Worm (Caenorhabditis elegans) whole organism, L1 larva: Measurements from ENCODE around the gene egas-3.

Experiments
- C04F5.9 ChIP-seq: sonication (generic microtip); optimal IDR thresholded peaks from 2 replicates; lab custom pipeline; 2016; ENCODE audit warnings: missing genetic modification characterization, missing compliant biosample characterization
- C34B4.2 ChIP-seq: sonication (generic microtip); optimal IDR thresholded peaks from 2 replicates; lab custom pipeline; 2017; ENCODE audit warnings: mild to moderate bottlenecking, missing genetic modification characterization, missing compliant biosample characterization
- F16B12.6 ChIP-seq: fragments of 150-350 bp; optimal IDR thresholded peaks from 2 replicates; lab custom pipeline; 2014; ENCODE audit warnings: missing biosample characterization, missing genetic modification characterization
- Y116A8C.19 ChIP-seq: sonication (generic microtip); optimal IDR thresholded peaks from 2 replicates; lab custom pipeline; 2016; ENCODE audit warnings: missing compliant biosample characterization, missing genetic modification characterization, borderline replicate concordance
- aha-1 ChIP-seq: fragments of 150-350 bp; optimal IDR thresholded peaks from 2 replicates; lab custom pipeline; 2014; ENCODE audit warnings: missing biosample characterization, missing genetic modification characterization
- alr-1 ChIP-seq: fragments of 200-800 bp; sonication (Bioruptor generic); optimal IDR thresholded peaks from 2 replicates; lab custom pipeline; 2018; ENCODE audit warnings: borderline replicate concordance, mild to moderate bottlenecking, missing genetic modification characterization, missing compliant biosample characterization
- ama-1 ChIP-seq: fragments of 150-350 bp; optimal IDR thresholded peaks from 2 replicates; lab custom pipeline; 2014
- blmp-1 ChIP-seq: fragments of 150-350 bp; optimal IDR thresholded peaks from 2 replicates; lab custom pipeline; 2014; ENCODE audit warnings: missing biosample characterization, missing genetic modification characterization
- ceh-8 ChIP-seq: fragments of 200-800 bp; sonication (Bioruptor generic); optimal IDR thresholded peaks from 2 replicates; lab custom pipeline; 2018; ENCODE audit warnings: mild to moderate bottlenecking, missing genetic modification characterization, moderate library complexity, missing compliant biosample characterization
- ceh-88 ChIP-seq: fragments of 200-800 bp; sonication (Bioruptor generic); IDR thresholded peaks from 2 replicates; pipeline ENCODE4 v1.3.6; 2022; ENCODE audit warnings: missing genetic modification characterization, missing compliant biosample characterization
- dsc-1 ChIP-seq: sonication (generic microtip); optimal IDR thresholded peaks from 2 replicates; lab custom pipeline; 2016; ENCODE audit warnings: mild to moderate bottlenecking, missing genetic modification characterization, missing compliant biosample characterization
- egl-27 ChIP-seq, 2 experiments: fragments of 150-350 bp in 1 of 2; sonication (generic microtip); optimal IDR thresholded peaks; 3 replicates each; lab custom pipeline; 2017 to 2018; ENCODE audit warnings: missing biosample characterization in 2 of 2, missing genetic modification characterization in 2 of 2, missing genetic modification reagents in 2 of 2
- elt-2 ChIP-seq: sonication (generic microtip); optimal IDR thresholded peaks from 2 replicates; lab custom pipeline; 2016; ENCODE audit warnings: missing genetic modification characterization, mild to moderate bottlenecking, inconsistent platforms, missing compliant biosample characterization, missing genetic modification reagents
- elt-3 ChIP-seq, 6 experiments: fragments of 150-350 bp in 1 of 6; sonication (generic microtip); optimal IDR thresholded peaks; 2 replicates each; lab custom pipeline; 2017 to 2018; ENCODE audit warnings: missing biosample characterization in 6 of 6, missing genetic modification characterization in 6 of 6, inconsistent platforms in 1 of 6
- fkh-10 ChIP-seq: sonication (generic microtip); optimal IDR thresholded peaks from 2 replicates; lab custom pipeline; 2017; ENCODE audit warnings: missing biosample characterization, missing genetic modification reagents, missing genetic modification characterization
- fkh-4 ChIP-seq: sonication (generic microtip); optimal IDR thresholded peaks from 2 replicates; lab custom pipeline; 2016; ENCODE audit warnings: missing compliant biosample characterization, missing genetic modification characterization, borderline replicate concordance
- fkh-8 ChIP-seq: sonication (generic microtip); optimal IDR thresholded peaks from 2 replicates; lab custom pipeline; 2016; ENCODE audit warnings: mild to moderate bottlenecking, missing genetic modification characterization, missing compliant biosample characterization
- hlh-17 ChIP-seq: fragments of 200-800 bp; sonication (Bioruptor generic); optimal IDR thresholded peaks from 2 replicates; lab custom pipeline; 2018; ENCODE audit warnings: missing genetic modification characterization, mild to moderate bottlenecking, missing compliant biosample characterization, moderate library complexity, borderline replicate concordance
- hlh-4 ChIP-seq: sonication (generic microtip); optimal IDR thresholded peaks from 2 replicates; lab custom pipeline; 2016; ENCODE audit warnings: mild to moderate bottlenecking, missing genetic modification characterization, missing compliant biosample characterization
- isw-1 ChIP-seq: fragments of 200-800 bp; sonication (Bioruptor generic); IDR thresholded peaks from 2 replicates; pipeline ENCODE4 v1.3.6; 2022; ENCODE audit warnings: missing genetic modification characterization, missing compliant biosample characterization
- jun-1 ChIP-seq: fragments of 150-350 bp; optimal IDR thresholded peaks from 2 replicates; lab custom pipeline; 2014; ENCODE audit warnings: missing biosample characterization, missing genetic modification reagents, missing genetic modification characterization
- lin-13 ChIP-seq: fragments of 150-350 bp; optimal IDR thresholded peaks from 2 replicates; lab custom pipeline; 2014; ENCODE audit warnings: missing biosample characterization, missing genetic modification reagents, missing genetic modification characterization
- lin-14 ChIP-seq: fragments of 200-800 bp; sonication (Bioruptor generic); optimal IDR thresholded peaks from 2 replicates; lab custom pipeline; 2018; ENCODE audit warnings: mild to moderate bottlenecking, missing genetic modification characterization, moderate library complexity, missing compliant biosample characterization
- lin-35 ChIP-seq, 2 experiments: fragments of 150-350 bp; optimal IDR thresholded peaks; 2 replicates each; lab custom pipeline; 2014; ENCODE audit warnings: missing biosample characterization in 2 of 2, missing genetic modification characterization in 2 of 2, missing genetic modification reagents in 2 of 2
- lin-39 ChIP-seq: fragments of 150-350 bp; optimal IDR thresholded peaks from 2 replicates; lab custom pipeline; 2014; ENCODE audit warnings: missing biosample characterization, missing genetic modification reagents, missing genetic modification characterization
- lsy-2 ChIP-seq, 2 experiments: fragments of 150-350 bp; optimal IDR thresholded peaks; 2 replicates each; lab custom pipeline; 2014; ENCODE audit warnings: missing biosample characterization in 2 of 2, missing genetic modification characterization in 2 of 2
- mab-9 ChIP-seq: fragments of 200-800 bp; sonication (Bioruptor generic); IDR thresholded peaks from 2 replicates; pipeline ENCODE4 v1.3.6; 2022; ENCODE audit warnings: missing genetic modification reagents, missing genetic modification characterization, missing compliant biosample characterization
- mdl-1 ChIP-seq, 2 experiments: fragments of 150-350 bp; optimal IDR thresholded peaks; 2 replicates each; lab custom pipeline; 2014 to 2017; ENCODE audit warnings: missing biosample characterization in 2 of 2, missing genetic modification characterization in 2 of 2, inconsistent platforms in 1 of 2
- mef-2 ChIP-seq: fragments of 150-350 bp; optimal IDR thresholded peaks from 2 replicates; lab custom pipeline; 2014; ENCODE audit warnings: missing biosample characterization, missing genetic modification characterization
- mep-1 ChIP-seq: fragments of 150-350 bp; optimal IDR thresholded peaks from 2 replicates; lab custom pipeline; 2014; ENCODE audit warnings: missing biosample characterization, missing genetic modification characterization
- nhr-11 ChIP-seq: fragments of 150-350 bp; optimal IDR thresholded peaks from 2 replicates; lab custom pipeline; 2014; ENCODE audit warnings: missing biosample characterization, missing genetic modification characterization
- nhr-12 ChIP-seq: sonication (generic microtip); optimal IDR thresholded peaks from 2 replicates; lab custom pipeline; 2017; ENCODE audit warnings: missing biosample characterization, missing genetic modification characterization
- nhr-20 ChIP-seq: sonication (generic microtip); optimal IDR thresholded peaks from 2 replicates; lab custom pipeline; 2016; ENCODE audit warnings: mild to moderate bottlenecking, missing genetic modification characterization, missing compliant biosample characterization
- nhr-28 ChIP-seq: fragments of 150-350 bp; optimal IDR thresholded peaks from 2 replicates; lab custom pipeline; 2014; ENCODE audit warnings: missing biosample characterization, missing genetic modification characterization
- nhr-71 ChIP-seq: sonication (generic microtip); optimal IDR thresholded peaks from 2 replicates; lab custom pipeline; 2016; ENCODE audit warnings: mild to moderate bottlenecking, missing genetic modification characterization, moderate library complexity, missing compliant biosample characterization
- nhr-77 ChIP-seq: fragments of 150-350 bp; optimal IDR thresholded peaks from 2 replicates; lab custom pipeline; 2014; ENCODE audit warnings: missing biosample characterization, missing genetic modification characterization
- nhr-84 ChIP-seq: sonication (generic microtip); optimal IDR thresholded peaks from 2 replicates; lab custom pipeline; 2017; ENCODE audit warnings: missing biosample characterization, missing genetic modification characterization
- nhr-90 ChIP-seq: sonication (generic microtip); optimal IDR thresholded peaks from 2 replicates; lab custom pipeline; 2016; ENCODE audit warnings: mild to moderate bottlenecking, missing genetic modification characterization, missing compliant biosample characterization; ENCODE audit not compliant: poor library complexity
- pag-3 ChIP-seq: sonication (generic microtip); optimal IDR thresholded peaks from 2 replicates; lab custom pipeline; 2017; ENCODE audit warnings: missing genetic modification characterization, mild to moderate bottlenecking, missing compliant biosample characterization, antibody characterized with exemption, borderline replicate concordance; ENCODE audit not compliant: insufficient read depth
- pax-3 ChIP-seq: fragments of 200-800 bp; sonication (Bioruptor generic); optimal IDR thresholded peaks from 2 replicates; lab custom pipeline; 2018; ENCODE audit warnings: mild to moderate bottlenecking, missing genetic modification characterization, moderate library complexity, missing compliant biosample characterization
- rnt-1 ChIP-seq: sonication (generic microtip); optimal IDR thresholded peaks from 2 replicates; lab custom pipeline; 2016; ENCODE audit warnings: mild to moderate bottlenecking, missing genetic modification characterization, moderate library complexity, missing compliant biosample characterization
- skn-1 ChIP-seq: fragments of 150-350 bp; optimal IDR thresholded peaks from 2 replicates; lab custom pipeline; 2014; ENCODE audit warnings: missing biosample characterization, missing genetic modification characterization
- sox-4 ChIP-seq: sonication (generic microtip); optimal IDR thresholded peaks from 2 replicates; lab custom pipeline; 2016; ENCODE audit warnings: missing genetic modification characterization, missing compliant biosample characterization
- sup-37 ChIP-seq: fragments of 200-800 bp; sonication (Bioruptor generic); optimal IDR thresholded peaks from 2 replicates; lab custom pipeline; 2018; ENCODE audit warnings: mild to moderate bottlenecking, missing genetic modification characterization, missing compliant biosample characterization
- swsn-7 ChIP-seq: sonication (generic microtip); optimal IDR thresholded peaks from 2 replicates; lab custom pipeline; 2016; ENCODE audit warnings: missing genetic modification characterization, missing compliant biosample characterization
- tbx-2 ChIP-seq: sonication (generic microtip); optimal IDR thresholded peaks from 2 replicates; lab custom pipeline; 2016; ENCODE audit warnings: missing genetic modification characterization, missing compliant biosample characterization
- unc-130 ChIP-seq: fragments of 150-350 bp; optimal IDR thresholded peaks from 2 replicates; lab custom pipeline; 2017; ENCODE audit warnings: missing biosample characterization, missing genetic modification characterization, inconsistent platforms
- unc-30 ChIP-seq: sonication (generic microtip); optimal IDR thresholded peaks from 2 replicates; lab custom pipeline; 2017; ENCODE audit warnings: missing biosample characterization, missing genetic modification characterization
- unc-86 ChIP-seq: sonication (generic microtip); optimal IDR thresholded peaks from 2 replicates; lab custom pipeline; 2016; ENCODE audit warnings: missing genetic modification characterization, missing compliant biosample characterization
- unc-98 ChIP-seq: fragments of 200-800 bp; sonication (Bioruptor generic); IDR thresholded peaks from 2 replicates; pipeline ENCODE4 v1.3.6; 2022; ENCODE audit warnings: missing genetic modification characterization, missing compliant biosample characterization
- vab-15 ChIP-seq: sonication (generic microtip); optimal IDR thresholded peaks from 2 replicates; lab custom pipeline; 2017; ENCODE audit warnings: missing genotype, mild to moderate bottlenecking, missing genetic modification characterization, missing compliant biosample characterization
- xbp-1 ChIP-seq: sonication (generic microtip); optimal IDR thresholded peaks from 2 replicates; lab custom pipeline; 2016; ENCODE audit warnings: missing genetic modification characterization, missing compliant biosample characterization
- ztf-11 ChIP-seq, 2 experiments: sonication (generic microtip); optimal IDR thresholded peaks; 2 replicates each; lab custom pipeline; 2016 to 2017; ENCODE audit warnings: missing genetic modification characterization in 2 of 2, missing biosample characterization in 1 of 2, missing compliant biosample characterization in 1 of 2

The egas-3 gene

ce11 chrV:18614498-18614897 is 21.6 kb downstream of the egas-3 start (continued):
- TF ChIP-seq nhr-20 (tag; lab: Kevin White, UChicago) (peak; percentile 76), ceh-88 (no peak), lin-14 (peak; percentile 79), mab-9 (no peak), skn-1 (tag; lab: Kevin White, UChicago) (peak; percentile 99), nhr-12 (no peak), unc-130 (tag; lab: Kevin White, UChicago) (peak; percentile 53), Y116A8C.19 (tag; lab: Kevin White, UChicago) (no peak), hlh-17 (GFP tag; lab: Kevin White, UChicago) (no peak), elt-3 (tag; optimal IDR thresholded peaks at IDR 0.05; lab: Kevin White, UChicago) (peak in 1 of 6 experiments; percentile 45), lsy-2 (tag; optimal IDR thresholded peaks at IDR 0.05; lab: Kevin White, UChicago) (peak; percentile 28 to 58), dsc-1 (tag; lab: Kevin White, UChicago) (no peak), fkh-4 (tag; lab: Kevin White, UChicago) (no peak), mef-2 (no peak), rnt-1 (tag; lab: Kevin White, UChicago) (no peak), C34B4.2 (tag; lab: Kevin White, UChicago) (no peak), F16B12.6 (tag; lab: Kevin White, UChicago) (no peak), sup-37 (GFP tag; lab: Kevin White, UChicago) (no peak), unc-30 (tag; lab: Kevin White, UChicago) (no peak), nhr-28 (tag; lab: Kevin White, UChicago) (no peak), ceh-8 (GFP tag; lab: Kevin White, UChicago) (no peak), unc-86 (tag; lab: Kevin White, UChicago) (no peak), swsn-7 (tag; lab: Kevin White, UChicago) (peak; percentile 43), mep-1 (tag; lab: Kevin White, UChicago) (peak; percentile 77), elt-2 (tag; lab: Kevin White, UChicago) (peak; percentile 12), alr-1 (tag; lab: Kevin White, UChicago) (no peak), jun-1 (tag; lab: Kevin White, UChicago) (peak; percentile 17), aha-1 (tag; lab: Kevin White, UChicago) (no peak), pax-3 (tag; lab: Kevin White, UChicago) (no peak), pag-3 (peak; percentile 70), xbp-1 (tag; lab: Kevin White, UChicago) (peak; percentile 19), hlh-4 (tag; lab: Kevin White, UChicago) (no peak), tbx-2 (peak; percentile 51), lin-13 (GFP tag; lab: Kevin White, UChicago) (no peak), nhr-71 (peak; percentile 76), sox-4 (no peak), isw-1 (GFP tag; lab: Robert Waterston, UW) (no peak), unc-98 (GFP tag; lab: Robert Waterston, UW) (no peak), vab-15 (tag; lab: Kevin White, UChicago) (no peak), ztf-11 (tag; optimal IDR thresholded peaks at IDR 0.05; lab: Kevin White, UChicago) (no peak), C04F5.9 (tag; lab: Kevin White, UChicago) (no peak), lin-35 (GFP tag; optimal IDR thresholded peaks at IDR 0.05; lab: Kevin White, UChicago) (peak; percentile 20 to 72), fkh-8 (tag; lab: Kevin White, UChicago) (peak; percentile 65), blmp-1 (tag; lab: Kevin White, UChicago) (peak; percentile 51), lin-39 (no peak), nhr-90 (tag; lab: Kevin White, UChicago) (peak; percentile 46), fkh-10 (GFP tag; lab: Kevin White, UChicago) (no peak), nhr-11 (tag; lab: Kevin White, UChicago) (no peak), ama-1 (lab: Kevin White, UChicago) (no peak), mdl-1 (tag; optimal IDR thresholded peaks at IDR 0.05; lab: Kevin White, UChicago) (peak in 1 of 2 experiments; percentile 82), nhr-84 (tag; lab: Kevin White, UChicago) (no peak), egl-27 (tag; optimal IDR thresholded peaks at IDR 0.05; lab: Kevin White, UChicago) (no peak), nhr-77 (tag; lab: Kevin White, UChicago) (peak; percentile 46)
